Worm (Caenorhabditis elegans) whole organism, L1 larva: ENCODE results near the gene klf-3.

ENCODE experiments used
- C34B4.2 ChIP-seq: sonication (generic microtip); optimal IDR thresholded peaks from 2 replicates; lab custom pipeline; 2017; ENCODE audit warnings: mild to moderate bottlenecking, missing genetic modification characterization, missing compliant biosample characterization
- F16B12.6 ChIP-seq: fragments of 150-350 bp; optimal IDR thresholded peaks from 2 replicates; lab custom pipeline; 2014; ENCODE audit warnings: missing biosample characterization, missing genetic modification characterization
- aha-1 ChIP-seq: fragments of 150-350 bp; optimal IDR thresholded peaks from 2 replicates; lab custom pipeline; 2014; ENCODE audit warnings: missing biosample characterization, missing genetic modification characterization
- ama-1 ChIP-seq: fragments of 150-350 bp; optimal IDR thresholded peaks from 2 replicates; lab custom pipeline; 2014
- blmp-1 ChIP-seq: fragments of 150-350 bp; optimal IDR thresholded peaks from 2 replicates; lab custom pipeline; 2014; ENCODE audit warnings: missing biosample characterization, missing genetic modification characterization
- ceh-63 ChIP-seq: fragments of 200-800 bp; sonication (Bioruptor generic); optimal IDR thresholded peaks from 2 replicates; lab custom pipeline; 2018; ENCODE audit warnings: mild to moderate bottlenecking, missing genetic modification characterization, missing compliant biosample characterization
- ceh-8 ChIP-seq: fragments of 200-800 bp; sonication (Bioruptor generic); optimal IDR thresholded peaks from 2 replicates; lab custom pipeline; 2018; ENCODE audit warnings: mild to moderate bottlenecking, missing genetic modification characterization, moderate library complexity, missing compliant biosample characterization
- efl-1 ChIP-seq, 4 experiments: fragments of 150-350 bp; optimal IDR thresholded peaks in 3 of 4; peaks in 1 of 4; 1 replicate in 1 of 4; 2 replicates in 3 of 4; lab custom pipeline; 2014; ENCODE audit warnings: missing biosample characterization in 2 of 4, missing genetic modification characterization in 2 of 4, missing genetic modification reagents in 2 of 4
- efl-3 ChIP-seq: fragments of 200-800 bp; sonication (Bioruptor generic); optimal IDR thresholded peaks from 2 replicates; lab custom pipeline; 2018; ENCODE audit warnings: mild to moderate bottlenecking, missing genetic modification characterization, missing compliant biosample characterization
- egl-13 ChIP-seq: sonication (generic microtip); optimal IDR thresholded peaks from 2 replicates; lab custom pipeline; 2016; ENCODE audit warnings: missing genotype, missing genetic modification reagents, missing genetic modification characterization, missing compliant biosample characterization
- elt-2 ChIP-seq: sonication (generic microtip); optimal IDR thresholded peaks from 2 replicates; lab custom pipeline; 2016; ENCODE audit warnings: missing genetic modification characterization, mild to moderate bottlenecking, inconsistent platforms, missing compliant biosample characterization, missing genetic modification reagents
- elt-3 ChIP-seq, 6 experiments: fragments of 150-350 bp in 1 of 6; sonication (generic microtip); optimal IDR thresholded peaks; 2 replicates each; lab custom pipeline; 2017 to 2018; ENCODE audit warnings: missing biosample characterization in 6 of 6, missing genetic modification characterization in 6 of 6, inconsistent platforms in 1 of 6
- ets-5 ChIP-seq: fragments of 200-800 bp; sonication (Bioruptor generic); IDR thresholded peaks from 2 replicates; pipeline ENCODE4 v1.3.6; 2022; ENCODE audit warnings: missing genetic modification characterization, missing compliant biosample characterization
- fkh-4 ChIP-seq: sonication (generic microtip); optimal IDR thresholded peaks from 2 replicates; lab custom pipeline; 2016; ENCODE audit warnings: missing compliant biosample characterization, missing genetic modification characterization, borderline replicate concordance
- fkh-8 ChIP-seq: sonication (generic microtip); optimal IDR thresholded peaks from 2 replicates; lab custom pipeline; 2016; ENCODE audit warnings: mild to moderate bottlenecking, missing genetic modification characterization, missing compliant biosample characterization
- fos-1 ChIP-seq: fragments of 150-350 bp; optimal IDR thresholded peaks from 2 replicates; lab custom pipeline; 2014; ENCODE audit warnings: missing biosample characterization, missing genetic modification characterization
- lin-14 ChIP-seq: fragments of 200-800 bp; sonication (Bioruptor generic); optimal IDR thresholded peaks from 2 replicates; lab custom pipeline; 2018; ENCODE audit warnings: mild to moderate bottlenecking, missing genetic modification characterization, moderate library complexity, missing compliant biosample characterization
- lin-35 ChIP-seq, 2 experiments: fragments of 150-350 bp; optimal IDR thresholded peaks; 2 replicates each; lab custom pipeline; 2014; ENCODE audit warnings: missing biosample characterization in 2 of 2, missing genetic modification characterization in 2 of 2, missing genetic modification reagents in 2 of 2
- lsy-2 ChIP-seq, 2 experiments: fragments of 150-350 bp; optimal IDR thresholded peaks; 2 replicates each; lab custom pipeline; 2014; ENCODE audit warnings: missing biosample characterization in 2 of 2, missing genetic modification characterization in 2 of 2
- mdl-1 ChIP-seq, 2 experiments: fragments of 150-350 bp; optimal IDR thresholded peaks; 2 replicates each; lab custom pipeline; 2014 to 2017; ENCODE audit warnings: missing biosample characterization in 2 of 2, missing genetic modification characterization in 2 of 2, inconsistent platforms in 1 of 2
- nhr-28 ChIP-seq: fragments of 150-350 bp; optimal IDR thresholded peaks from 2 replicates; lab custom pipeline; 2014; ENCODE audit warnings: missing biosample characterization, missing genetic modification characterization
- nhr-71 ChIP-seq: sonication (generic microtip); optimal IDR thresholded peaks from 2 replicates; lab custom pipeline; 2016; ENCODE audit warnings: mild to moderate bottlenecking, missing genetic modification characterization, moderate library complexity, missing compliant biosample characterization
- nhr-77 ChIP-seq: fragments of 150-350 bp; optimal IDR thresholded peaks from 2 replicates; lab custom pipeline; 2014; ENCODE audit warnings: missing biosample characterization, missing genetic modification characterization
- nhr-84 ChIP-seq: sonication (generic microtip); optimal IDR thresholded peaks from 2 replicates; lab custom pipeline; 2017; ENCODE audit warnings: missing biosample characterization, missing genetic modification characterization
- nhr-85 ChIP-seq: sonication (generic microtip); peaks from one replicate; lab custom pipeline; 2016; ENCODE audit warnings: missing genetic modification characterization, inconsistent platforms, missing compliant biosample characterization
- pag-3 ChIP-seq: sonication (generic microtip); optimal IDR thresholded peaks from 2 replicates; lab custom pipeline; 2017; ENCODE audit warnings: missing genetic modification characterization, mild to moderate bottlenecking, missing compliant biosample characterization, antibody characterized with exemption, borderline replicate concordance; ENCODE audit not compliant: insufficient read depth
- rnt-1 ChIP-seq: sonication (generic microtip); optimal IDR thresholded peaks from 2 replicates; lab custom pipeline; 2016; ENCODE audit warnings: mild to moderate bottlenecking, missing genetic modification characterization, moderate library complexity, missing compliant biosample characterization
- snpc-4 ChIP-seq: fragments of 150-350 bp; optimal IDR thresholded peaks from 2 replicates; lab custom pipeline; 2014; ENCODE audit warnings: missing biosample characterization, missing genetic modification characterization
- sup-37 ChIP-seq: fragments of 200-800 bp; sonication (Bioruptor generic); optimal IDR thresholded peaks from 2 replicates; lab custom pipeline; 2018; ENCODE audit warnings: mild to moderate bottlenecking, missing genetic modification characterization, missing compliant biosample characterization
- vab-15 ChIP-seq: sonication (generic microtip); optimal IDR thresholded peaks from 2 replicates; lab custom pipeline; 2017; ENCODE audit warnings: missing genotype, mild to moderate bottlenecking, missing genetic modification characterization, missing compliant biosample characterization
- xbp-1 ChIP-seq: sonication (generic microtip); optimal IDR thresholded peaks from 2 replicates; lab custom pipeline; 2016; ENCODE audit warnings: missing genetic modification characterization, missing compliant biosample characterization
- ztf-11 ChIP-seq, 2 experiments: sonication (generic microtip); optimal IDR thresholded peaks; 2 replicates each; lab custom pipeline; 2016 to 2017; ENCODE audit warnings: missing genetic modification characterization in 2 of 2, missing biosample characterization in 1 of 2, missing compliant biosample characterization in 1 of 2

klf-3 gene

DNA sequence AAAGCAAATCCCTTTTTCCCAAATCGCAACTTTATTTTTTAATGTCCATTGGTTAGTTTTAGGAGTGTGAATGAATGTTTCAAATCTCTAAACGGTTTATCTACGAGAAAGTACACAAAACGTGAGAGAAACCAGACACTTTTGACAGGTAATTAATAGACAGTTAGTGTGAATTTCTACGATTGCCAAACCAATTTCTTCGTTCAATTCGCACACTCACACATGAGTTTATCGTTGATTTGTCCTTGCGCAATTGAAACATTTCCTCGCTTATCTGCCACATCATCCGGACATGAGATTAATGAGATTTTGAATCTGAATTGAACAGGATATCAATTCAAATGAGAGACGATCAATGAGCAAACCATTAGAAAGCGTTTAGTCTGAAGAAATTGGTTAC, 6.4 kb upstream of the klf-3 start (continued):
- TF ChIP-seq nhr-28, result no peak
- TF ChIP-seq F16B12.6 (tag; lab: Kevin White, UChicago), result no peak
- no peak for TF ChIP-seq fkh-8 (tag; lab: Kevin White, UChicago)
- no peak for TF ChIP-seq ama-1 (lab: Kevin White, UChicago)
- no peak for TF ChIP-seq rnt-1
- TF ChIP-seq fkh-4, result no peak
- TF ChIP-seq efl-1 (optimal IDR thresholded peaks at IDR 0.05; lab: Kevin White, UChicago), result no peak
- no peak for TF ChIP-seq efl-1 (GFP tag; optimal IDR thresholded peaks at IDR 0.05 in 1 of 2; lab: Kevin White, UChicago)
- TF ChIP-seq ceh-8, result no peak
- TF ChIP-seq lsy-2 (tag; optimal IDR thresholded peaks at IDR 0.05; lab: Kevin White, UChicago), result peak; percentile 0 to 31

DNA sequence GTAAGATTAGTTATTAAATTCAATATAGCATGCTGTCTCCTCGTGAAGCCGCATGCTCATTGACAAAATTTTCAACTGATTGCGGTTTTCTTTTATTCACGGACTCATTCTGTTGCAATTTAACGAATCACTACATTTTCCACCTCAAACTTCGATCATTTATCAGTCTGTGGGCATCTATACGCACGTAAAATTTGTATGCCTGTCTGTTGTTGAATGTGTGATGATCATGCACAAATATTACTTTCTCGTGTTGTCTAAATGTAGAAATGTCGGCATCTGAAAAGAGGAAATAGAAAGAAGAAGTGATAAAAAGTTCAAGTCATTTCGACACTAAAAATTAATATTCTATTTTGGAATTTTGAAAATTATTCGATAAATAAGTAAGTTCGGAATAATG, 4.1 kb upstream of the klf-3 start:
- no peak for TF ChIP-seq nhr-77 (tag; lab: Kevin White, UChicago)
- TF ChIP-seq elt-2 (tag; lab: Kevin White, UChicago), result peak; percentile 72
- peak in 1 of 2 experiments; percentile 34 for TF ChIP-seq lin-35 (GFP tag; optimal IDR thresholded peaks at IDR 0.05; lab: Kevin White, UChicago)
- no peak for TF ChIP-seq nhr-84 (tag; lab: Kevin White, UChicago)

DNA sequence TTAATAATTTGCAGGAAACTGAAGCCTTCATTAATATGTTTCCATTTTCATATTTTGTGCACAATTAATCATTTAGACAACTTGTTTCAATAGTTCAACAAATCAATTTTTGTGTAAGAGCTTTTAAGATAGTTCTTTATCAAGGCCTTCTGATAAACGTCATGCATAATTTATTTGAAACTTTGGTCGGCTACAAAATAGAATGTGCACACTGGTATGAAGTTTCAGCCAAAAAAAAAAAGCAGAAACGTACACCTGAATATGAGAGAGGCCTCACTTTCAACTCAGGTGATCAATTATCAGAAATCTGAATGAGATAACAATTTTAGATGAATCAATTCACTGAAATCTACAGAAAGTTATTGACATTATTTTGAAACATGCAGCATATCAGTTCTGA, 2.2 kb upstream of the klf-3 start:
- TF ChIP-seq fos-1, result no peak
- no peak for TF ChIP-seq xbp-1
- TF ChIP-seq elt-2 (tag; lab: Kevin White, UChicago), result peak; percentile 63

- TF ChIP-seq mdl-1 (tag; optimal IDR thresholded peaks at IDR 0.05; lab: Kevin White, UChicago) (no peak), lsy-2 (tag; optimal IDR thresholded peaks at IDR 0.05; lab: Kevin White, UChicago) (no peak), nhr-85 (tag; lab: Kevin White, UChicago) (peak; percentile 84), C34B4.2 (tag; lab: Kevin White, UChicago) (no peak), nhr-84 (tag; lab: Kevin White, UChicago) (no peak), ceh-63 (GFP tag; lab: Kevin White, UChicago) (no peak), elt-3 (tag; optimal IDR thresholded peaks at IDR 0.05; lab: Kevin White, UChicago) (peak in 1 of 6 experiments; percentile 68), vab-15 (tag; lab: Kevin White, UChicago) (no peak), ztf-11 (tag; optimal IDR thresholded peaks at IDR 0.05; lab: Kevin White, UChicago) (no peak), nhr-71 (tag; lab: Kevin White, UChicago) (no peak), F16B12.6 (tag; lab: Kevin White, UChicago) (no peak), lin-35 (GFP tag; optimal IDR thresholded peaks at IDR 0.05; lab: Kevin White, UChicago) (no peak), blmp-1 (peak; percentile 95), efl-3 (GFP tag; lab: Kevin White, UChicago) (no peak), lin-14 (GFP tag; lab: Kevin White, UChicago) (peak; percentile 39), elt-2 (tag; lab: Kevin White, UChicago) (peak; percentile 83), egl-13 (tag; lab: Kevin White, UChicago) (no peak), sup-37 (GFP tag; lab: Kevin White, UChicago) (no peak), aha-1 (tag; lab: Kevin White, UChicago) (no peak), snpc-4 (tag; lab: Kevin White, UChicago) (no peak), pag-3 (tag; lab: Kevin White, UChicago) (no peak)
These were observed 1.2 kb upstream of the klf-3 start for ce11 chrII:6615232-6616029.

DNA sequence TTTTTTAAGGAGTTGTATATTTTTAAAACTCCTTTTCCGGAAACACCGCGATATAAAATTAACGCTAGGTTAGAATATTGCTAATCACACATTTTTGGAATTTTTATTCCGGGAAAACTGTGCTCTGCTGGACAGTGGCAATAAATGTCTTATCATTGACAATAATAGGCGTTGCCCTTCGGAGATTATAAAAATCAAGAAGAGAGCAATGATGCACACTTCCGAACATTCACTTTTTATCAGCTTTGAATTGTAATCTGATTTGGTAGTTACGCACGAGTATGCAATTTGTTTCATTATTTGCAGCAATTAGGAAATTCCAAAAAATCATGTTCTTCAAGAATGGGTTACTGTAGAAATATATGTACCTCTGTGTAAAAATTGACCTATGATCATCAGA, 543 bp upstream of the klf-3 start:
- TF ChIP-seq ceh-63 (GFP tag; lab: Kevin White, UChicago), result no peak
- peak; percentile 69 for TF ChIP-seq elt-2 (tag; lab: Kevin White, UChicago)
- TF ChIP-seq efl-1 (optimal IDR thresholded peaks at IDR 0.05; lab: Kevin White, UChicago), result no peak
- TF ChIP-seq efl-1 (GFP tag; optimal IDR thresholded peaks at IDR 0.05 in 1 of 2; lab: Kevin White, UChicago), result peak in 1 of 2 experiments; percentile 21
- no peak for TF ChIP-seq ets-5 (GFP tag; lab: Robert Waterston, UW)
